Worm (Caenorhabditis elegans): ENCODE results near the gene pbo-6.

ce11 chrX:17474521-17475170 is 45.8 kb downstream of the pbo-6 start, which contains the start of gene tps-1:
- TF ChIP-seq him-1 (tag; optimal IDR thresholded peaks at IDR 0.05), result no peak
- TF ChIP-seq W03F9.2 (tag; optimal IDR thresholded peaks at IDR 0.05), result no peak
- no peak for TF ChIP-seq dao-5 (tag; optimal IDR thresholded peaks at IDR 0.05)

All from whole organism, L4/young adult.